Worm (Caenorhabditis elegans) whole organism, young adult: ENCODE results near the gene cpna-2.
A peak's percentile ranks its signal among the peaks of the same experiment; 100 is the strongest.

Experiments
- B0336.3 ChIP-seq: fragments of 200-800 bp; sonication (Bioruptor generic); IDR thresholded peaks from 2 replicates; pipeline ENCODE4 v1.3.6; 2022; ENCODE audit warnings: missing genetic modification characterization, missing compliant biosample characterization
- D2030.7 ChIP-seq: fragments of 200-800 bp; sonication (Bioruptor generic); IDR thresholded peaks from 2 replicates; pipeline ENCODE4 v1.3.6; 2022; ENCODE audit warnings: missing genetic modification reagents, missing genetic modification characterization, missing compliant biosample characterization
- F33H1.4 ChIP-seq: fragments of 200-800 bp; sonication (Bioruptor generic); IDR thresholded peaks from 2 replicates; pipeline ENCODE4 v1.3.6; 2022; ENCODE audit warnings: missing genetic modification reagents, missing genetic modification characterization, missing compliant biosample characterization
- K11D2.4 ChIP-seq: fragments of 200-800 bp; sonication (Bioruptor generic); IDR thresholded peaks from 2 replicates; pipeline ENCODE4 v1.3.6; 2022; ENCODE audit warnings: missing genetic modification reagents, missing genetic modification characterization, missing compliant biosample characterization
- aptf-2 ChIP-seq: fragments of 200-800 bp; sonication (Bioruptor generic); conservative IDR thresholded peaks from 2 replicates; pipeline ENCODE4 v1.3.6; 2022; ENCODE audit warnings: missing genetic modification reagents, missing genetic modification characterization, missing compliant biosample characterization
- attf-5 ChIP-seq: fragments of 200-800 bp; sonication (Bioruptor generic); optimal IDR thresholded peaks from 2 replicates; lab custom pipeline; 2018; ENCODE audit warnings: mild to moderate bottlenecking, missing genetic modification characterization, missing compliant biosample characterization
- cebp-2 ChIP-seq: fragments of 200-800 bp; sonication (Bioruptor generic); IDR thresholded peaks from 2 replicates; pipeline ENCODE4 v1.3.6; 2022; ENCODE audit warnings: missing genetic modification characterization, missing compliant biosample characterization
- ceh-58 ChIP-seq: fragments of 200-800 bp; sonication (Bioruptor generic); IDR thresholded peaks from 2 replicates; pipeline ENCODE4 v1.3.6; 2022; ENCODE audit warnings: missing genetic modification characterization, missing compliant biosample characterization
- ceh-79 ChIP-seq: sonication (generic microtip); optimal IDR thresholded peaks from 2 replicates; lab custom pipeline; 2017; ENCODE audit warnings: mild to moderate bottlenecking, missing genetic modification characterization, missing compliant biosample characterization
- ceh-91 ChIP-seq: fragments of 200-800 bp; sonication (Bioruptor generic); IDR thresholded peaks from 2 replicates; pipeline ENCODE4 v1.3.6; 2022; ENCODE audit warnings: missing genetic modification reagents, missing genetic modification characterization, missing compliant biosample characterization
- efl-1 ChIP-seq: fragments of 150-350 bp; optimal IDR thresholded peaks from 2 replicates; lab custom pipeline; 2014; ENCODE audit warnings: missing biosample characterization, missing genetic modification reagents, missing genetic modification characterization
- ets-4 ChIP-seq: fragments of 200-800 bp; sonication (Bioruptor generic); optimal IDR thresholded peaks from 2 replicates; lab custom pipeline; 2018; ENCODE audit warnings: mild to moderate bottlenecking, missing genetic modification characterization, missing compliant biosample characterization
- fkh-3 ChIP-seq: sonication (generic microtip); optimal IDR thresholded peaks from 2 replicates; lab custom pipeline; 2016; ENCODE audit warnings: mild to moderate bottlenecking, missing genetic modification characterization, missing compliant biosample characterization
- him-1 ChIP-seq: sonication (generic microtip); optimal IDR thresholded peaks from 2 replicates; lab custom pipeline; 2016; ENCODE audit warnings: missing genotype, missing genetic modification reagents, missing genetic modification characterization, missing compliant biosample characterization
- hrde-1 ChIP-seq: sonication (generic microtip); optimal IDR thresholded peaks from 2 replicates; lab custom pipeline; 2016; ENCODE audit warnings: missing genetic modification characterization, mild to moderate bottlenecking, missing compliant biosample characterization, moderate library complexity, missing genotype, missing genetic modification reagents, borderline replicate concordance
- let-607 ChIP-seq, 2 experiments: fragments of 200-800 bp in 1 of 2; sonication (Bioruptor generic) in 1 of 2; sonication (generic microtip) in 1 of 2; optimal IDR thresholded peaks; 2 replicates each; lab custom pipeline; 2016 to 2018; ENCODE audit warnings: mild to moderate bottlenecking in 2 of 2, missing compliant biosample characterization in 2 of 2, missing genetic modification characterization in 2 of 2, moderate library complexity in 2 of 2, missing genotype in 1 of 2
- lin-54 ChIP-seq: fragments of 200-800 bp; sonication (Bioruptor generic); optimal IDR thresholded peaks from 2 replicates; lab custom pipeline; 2018; ENCODE audit warnings: mild to moderate bottlenecking, missing genetic modification characterization, missing compliant biosample characterization
- lsl-1 ChIP-seq: fragments of 200-800 bp; sonication (Bioruptor generic); optimal IDR thresholded peaks from 2 replicates; lab custom pipeline; 2018; ENCODE audit warnings: mild to moderate bottlenecking, missing genetic modification characterization, moderate library complexity, missing compliant biosample characterization
- lsy-27 ChIP-seq: sonication (generic microtip); optimal IDR thresholded peaks from 2 replicates; lab custom pipeline; 2017; ENCODE audit warnings: missing genetic modification characterization, mild to moderate bottlenecking, missing compliant biosample characterization, antibody characterized with exemption, missing genotype, borderline replicate concordance; ENCODE audit not compliant: insufficient read depth
- madf-6 ChIP-seq: fragments of 200-800 bp; sonication (Bioruptor generic); IDR thresholded peaks from 2 replicates; pipeline ENCODE4 v1.3.6; 2022; ENCODE audit warnings: missing genetic modification reagents, missing genetic modification characterization, missing compliant biosample characterization
- madf-8 ChIP-seq: fragments of 200-800 bp; sonication (Bioruptor generic); conservative IDR thresholded peaks from 2 replicates; pipeline ENCODE4 v1.3.6; 2022; ENCODE audit warnings: missing genetic modification reagents, missing genetic modification characterization, missing compliant biosample characterization
- mcd-1 ChIP-seq: fragments of 200-800 bp; sonication (Bioruptor generic); IDR thresholded peaks from 2 replicates; pipeline ENCODE4 v1.3.6; 2022; ENCODE audit warnings: missing genetic modification reagents, missing genetic modification characterization, missing compliant biosample characterization
- nfya-1 ChIP-seq: sonication (generic microtip); optimal IDR thresholded peaks from 2 replicates; lab custom pipeline; 2017; ENCODE audit warnings: antibody characterized with exemption, missing compliant biosample characterization, missing genetic modification characterization, borderline replicate concordance; ENCODE audit not compliant: insufficient read depth
- nfya-2 ChIP-seq: fragments of 200-800 bp; sonication (Bioruptor generic); IDR thresholded peaks from 2 replicates; pipeline ENCODE4 v1.3.6; 2022; ENCODE audit warnings: missing genetic modification reagents, missing genetic modification characterization, missing compliant biosample characterization
- snpc-3.4 ChIP-seq: sonication (generic microtip); optimal IDR thresholded peaks from 2 replicates; lab custom pipeline; 2017; ENCODE audit warnings: missing genetic modification characterization, mild to moderate bottlenecking, missing compliant biosample characterization, antibody characterized with exemption, moderate library complexity, missing genotype, missing genetic modification reagents
- sptf-2 ChIP-seq: fragments of 200-800 bp; sonication (Bioruptor generic); optimal IDR thresholded peaks from 2 replicates; lab custom pipeline; 2018; ENCODE audit warnings: mild to moderate bottlenecking, missing genetic modification characterization, missing compliant biosample characterization
- tbx-9 ChIP-seq: sonication (generic microtip); optimal IDR thresholded peaks from 2 replicates; lab custom pipeline; 2016; ENCODE audit warnings: borderline replicate concordance, missing genetic modification characterization, inconsistent platforms, missing compliant biosample characterization
- unc-130 ChIP-seq: sonication (generic microtip); optimal IDR thresholded peaks from 2 replicates; lab custom pipeline; 2016; ENCODE audit warnings: missing genetic modification reagents, missing genetic modification characterization, missing compliant biosample characterization
- xnd-1 ChIP-seq: sonication (generic microtip); optimal IDR thresholded peaks from 2 replicates; lab custom pipeline; 2016; ENCODE audit warnings: missing genotype, missing genetic modification reagents, missing genetic modification characterization, missing compliant biosample characterization
- ztf-26 ChIP-seq: sonication (generic microtip); optimal IDR thresholded peaks from 2 replicates; lab custom pipeline; 2017; ENCODE audit warnings: missing genetic modification characterization, missing compliant biosample characterization
- ztf-3 ChIP-seq: fragments of 200-800 bp; sonication (Bioruptor generic); optimal IDR thresholded peaks from 2 replicates; lab custom pipeline; 2018; ENCODE audit warnings: mild to moderate bottlenecking, missing genetic modification characterization, missing compliant biosample characterization

The cpna-2 gene

ce11 chrII:7681898-7682297 is 42.8 kb upstream of the cpna-2 start, which contains the start of gene lin-26:
lin-26 (plus strand) TSS chrII:7682198.
- TF ChIP-seq D2030.7 (GFP tag; lab: Robert Waterston, UW): no peak
- 0 out of 2 replicates have a peak, but pooled peaks have one; percentile 9 for TF ChIP-seq aptf-2
- no peak for TF ChIP-seq let-607 (tag; optimal IDR thresholded peaks at IDR 0.05; lab: Kevin White, UChicago)

- TF ChIP-seq ceh-79 (no peak), lin-54 (GFP tag; lab: Kevin White, UChicago) (no peak), xnd-1 (tag; lab: Kevin White, UChicago) (no peak), attf-5 (GFP tag; lab: Kevin White, UChicago) (no peak), cebp-2 (GFP tag; lab: Robert Waterston, UW) (no peak), nfya-2 (GFP tag; lab: Robert Waterston, UW) (no peak), D2030.7 (GFP tag; lab: Robert Waterston, UW) (0 out of 2 replicates have a peak, but pooled peaks have one; percentile 18), sptf-2 (GFP tag; lab: Kevin White, UChicago) (no peak), tbx-9 (tag; lab: Kevin White, UChicago) (no peak)
These were observed 42.2 kb upstream of the cpna-2 start for ce11 chrII:7682488-7682887.

ce11 chrII:7684589-7684988 is 40.1 kb upstream of the cpna-2 start, which contains the start of gene F18A1.1:
F18A1.1 (plus strand) TSS chrII:7684889.
- no peak for TF ChIP-seq ztf-26 (tag; lab: Kevin White, UChicago)
- TF ChIP-seq fkh-3 (tag; lab: Kevin White, UChicago): no peak
- no peak for TF ChIP-seq ets-4
- TF ChIP-seq ztf-3 (GFP tag; lab: Kevin White, UChicago): no peak
- no peak for TF ChIP-seq K11D2.4 (GFP tag; lab: Robert Waterston, UW)
- no peak for TF ChIP-seq mcd-1 (GFP tag; lab: Robert Waterston, UW)
- no peak for TF ChIP-seq nfya-1 (tag; lab: Kevin White, UChicago)
- TF ChIP-seq hrde-1: no peak

ce11 chrII:7690384-7690783 is 34.3 kb upstream of the cpna-2 start, which contains the start of gene pid-1:
pid-1 (minus strand) TSS chrII:7690556.
- TF ChIP-seq B0336.3 (GFP tag; lab: Robert Waterston, UW) (no peak), unc-130 (GFP tag; lab: Kevin White, UChicago) (no peak), snpc-3.4 (tag; lab: Kevin White, UChicago) (no peak), lsl-1 (GFP tag; lab: Kevin White, UChicago) (peak; percentile 90), him-1 (peak; percentile 61), madf-8 (GFP tag; lab: Robert Waterston, UW) (peak; percentile 51), F33H1.4 (GFP tag; lab: Robert Waterston, UW) (peak; percentile 84), ceh-91 (GFP tag; lab: Robert Waterston, UW) (0 out of 2 replicates have a peak, but pooled peaks have one; percentile 10), madf-6 (GFP tag; lab: Robert Waterston, UW) (peak; percentile 68; the same call in 1 of the 2 replicates), efl-1 (GFP tag; lab: Kevin White, UChicago) (peak; percentile 6), lsy-27 (tag; lab: Kevin White, UChicago) (no peak), ceh-58 (GFP tag; lab: Robert Waterston, UW) (no peak), xnd-1 (tag; lab: Kevin White, UChicago) (peak; percentile 76), ztf-3 (GFP tag; lab: Kevin White, UChicago) (no peak)
